Worm (Caenorhabditis elegans) whole organism, midembryonic: ENCODE measurements around the gene letm-1.
A peak's percentile ranks its signal among the peaks of the same experiment; 100 is the strongest.

ENCODE experiments used
- T22C8.4 ChIP-seq: fragments of 200-800 bp; sonication (Bioruptor generic); IDR thresholded peaks from 2 replicates; pipeline ENCODE4 v1.3.6; 2022; ENCODE audit warnings: missing genetic modification characterization, missing compliant biosample characterization
- cog-1 ChIP-seq: sonication (generic microtip); optimal IDR thresholded peaks from 2 replicates; lab custom pipeline; 2016; ENCODE audit warnings: missing genetic modification characterization, missing compliant biosample characterization
- flt-1 ChIP-seq: fragments of 200-800 bp; sonication (Bioruptor generic); IDR thresholded peaks from 2 replicates; pipeline ENCODE4 v1.3.6; 2022; ENCODE audit warnings: missing genetic modification characterization, missing compliant biosample characterization
- klf-2 ChIP-seq: fragments of 200-800 bp; sonication (Bioruptor generic); conservative IDR thresholded peaks from 2 replicates; pipeline ENCODE4 v1.3.6; 2022; ENCODE audit warnings: missing genetic modification reagents, missing genetic modification characterization, missing compliant biosample characterization
- med-1 ChIP-seq: sonication (generic microtip); optimal IDR thresholded peaks from 2 replicates; lab custom pipeline; 2017; ENCODE audit warnings: missing genetic modification characterization, mild to moderate bottlenecking, missing compliant biosample characterization, antibody characterized with exemption, missing genetic modification reagents; ENCODE audit not compliant: insufficient read depth
- ref-1 ChIP-seq: fragments of 200-800 bp; sonication (Bioruptor generic); conservative IDR thresholded peaks from 2 replicates; pipeline ENCODE4 v1.3.6; 2022; ENCODE audit warnings: missing genetic modification reagents, missing genetic modification characterization, missing compliant biosample characterization
- tab-1 ChIP-seq: fragments of 200-800 bp; sonication (Bioruptor generic); IDR thresholded peaks from 2 replicates; pipeline ENCODE4 v1.3.6; 2022; ENCODE audit warnings: missing genetic modification characterization, missing compliant biosample characterization
- ztf-23 ChIP-seq: fragments of 200-800 bp; sonication (Bioruptor generic); IDR thresholded peaks from 2 replicates; pipeline ENCODE4 v1.3.6; 2022; ENCODE audit warnings: missing genetic modification reagents, missing genetic modification characterization, missing compliant biosample characterization
- ztf-29 ChIP-seq: fragments of 200-800 bp; sonication (Bioruptor generic); IDR thresholded peaks from 2 replicates; pipeline ENCODE4 v1.3.6; 2022; ENCODE audit warnings: missing genetic modification reagents, missing genetic modification characterization, missing compliant biosample characterization

letm-1 gene

ce11 chrV:13664340-13664916 lies 3.4 kb downstream of the letm-1 start:
- TF ChIP-seq T22C8.4 (GFP tag; lab: Robert Waterston, UW): no peak
- no peak for TF ChIP-seq ztf-29 (GFP tag; lab: Robert Waterston, UW)
- no peak for TF ChIP-seq flt-1 (GFP tag; lab: Robert Waterston, UW)
- TF ChIP-seq tab-1: no peak
- no peak for TF ChIP-seq ztf-23 (GFP tag; lab: Robert Waterston, UW)
- TF ChIP-seq klf-2 (GFP tag; lab: Robert Waterston, UW): no peak
- no peak for TF ChIP-seq cog-1 (tag; lab: Kevin White, UChicago)
- no peak for TF ChIP-seq med-1 (GFP tag; lab: Kevin White, UChicago)

ce11 chrV:13665089-13665488 lies 4.0 kb downstream of the letm-1 start, which contains the start of gene rde-12:
Gene rde-12, plus strand, starts transcription at chrV:13665389.
- TF ChIP-seq ztf-29 (GFP tag; lab: Robert Waterston, UW) (no peak), tab-1 (no peak), klf-2 (GFP tag; lab: Robert Waterston, UW) (no peak), ref-1 (GFP tag; lab: Robert Waterston, UW) (no peak), flt-1 (GFP tag; lab: Robert Waterston, UW) (no peak), med-1 (GFP tag; lab: Kevin White, UChicago) (no peak), cog-1 (tag; lab: Kevin White, UChicago) (no peak), ztf-23 (GFP tag; lab: Robert Waterston, UW) (no peak), T22C8.4 (GFP tag; lab: Robert Waterston, UW) (no peak)

DNA sequence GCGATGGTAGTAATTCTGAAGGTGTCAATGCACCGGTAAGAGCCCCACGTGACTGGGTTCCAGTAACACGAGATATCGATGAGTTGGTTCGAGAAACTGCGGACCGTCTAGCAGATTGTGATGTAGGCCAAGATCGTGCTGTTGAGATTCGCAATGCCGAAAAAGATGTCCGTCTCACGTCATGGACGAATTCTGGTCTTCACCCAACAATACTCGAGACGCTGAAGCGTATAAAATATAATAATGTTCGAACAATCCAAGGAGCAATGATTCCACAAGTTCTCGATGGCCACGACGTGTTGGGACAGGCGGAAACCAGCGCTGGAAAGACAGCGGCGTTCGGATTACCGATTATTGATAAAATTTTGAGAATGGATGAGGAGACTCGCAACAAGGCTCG lies 5.4 kb downstream of the letm-1 start:
- no peak for TF ChIP-seq ztf-23 (GFP tag; lab: Robert Waterston, UW)
- TF ChIP-seq cog-1 (tag; lab: Kevin White, UChicago): no peak
- no peak for TF ChIP-seq tab-1
- no peak for TF ChIP-seq med-1 (GFP tag; lab: Kevin White, UChicago)
- no peak for TF ChIP-seq T22C8.4 (GFP tag; lab: Robert Waterston, UW)
- no peak for TF ChIP-seq flt-1 (GFP tag; lab: Robert Waterston, UW)
- TF ChIP-seq ztf-29 (GFP tag; lab: Robert Waterston, UW): no peak
- TF ChIP-seq ref-1 (GFP tag; lab: Robert Waterston, UW): no peak
- no peak for TF ChIP-seq klf-2 (GFP tag; lab: Robert Waterston, UW)

DNA sequence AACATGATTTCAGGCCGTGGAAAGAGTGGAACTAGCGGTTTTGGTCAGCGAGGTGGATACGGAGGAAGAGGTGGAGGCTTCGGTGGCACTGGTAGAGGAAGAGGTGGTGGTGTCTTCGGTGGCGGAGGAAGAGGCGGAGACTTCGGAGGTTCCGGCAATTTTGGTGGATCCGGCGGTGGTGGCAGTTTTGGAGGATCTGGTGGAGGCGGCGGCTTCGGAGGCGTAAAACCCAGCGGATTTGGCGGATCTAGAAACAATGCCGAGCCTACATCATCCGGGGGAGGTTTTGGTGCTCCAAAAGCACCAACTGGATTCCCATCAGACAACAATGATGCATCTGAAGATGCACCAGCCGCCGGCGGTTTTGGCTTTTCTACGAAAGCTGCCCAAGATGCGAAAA lies 7.3 kb downstream of the letm-1 start:
- peak; percentile 57; the same call in 1 of the 2 replicates for TF ChIP-seq flt-1 (GFP tag; lab: Robert Waterston, UW)
- no peak for TF ChIP-seq med-1 (GFP tag; lab: Kevin White, UChicago)
- TF ChIP-seq ztf-23 (GFP tag; lab: Robert Waterston, UW): no peak
- 0 out of 2 replicates have a peak, but pooled peaks have one; percentile 23 for TF ChIP-seq tab-1
- TF ChIP-seq klf-2 (GFP tag; lab: Robert Waterston, UW): no peak

DNA sequence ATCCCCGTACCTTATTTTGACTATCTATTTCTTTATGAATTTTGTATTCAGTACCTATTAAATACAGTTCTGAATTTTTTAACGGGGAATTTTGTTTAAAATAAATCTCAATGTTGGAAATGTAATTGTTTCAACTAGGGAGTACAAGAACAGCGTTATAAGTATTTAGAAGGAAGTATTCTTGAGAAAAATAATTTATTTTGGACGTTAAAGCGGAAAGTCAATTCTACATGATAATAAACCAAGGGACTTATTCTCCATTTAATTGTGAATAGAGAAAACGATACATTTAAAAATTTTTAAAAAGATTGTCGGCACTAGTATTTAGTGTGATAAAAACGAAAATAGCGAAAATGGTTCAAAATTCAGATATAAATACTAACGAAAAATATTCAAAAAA lies 8.1 kb downstream of the letm-1 start:
- TF ChIP-seq ztf-29 (GFP tag; lab: Robert Waterston, UW): no peak
- TF ChIP-seq tab-1: no peak
- TF ChIP-seq T22C8.4 (GFP tag; lab: Robert Waterston, UW): no peak
- TF ChIP-seq flt-1 (GFP tag; lab: Robert Waterston, UW): no peak
- TF ChIP-seq med-1 (GFP tag; lab: Kevin White, UChicago): no peak
- TF ChIP-seq klf-2 (GFP tag; lab: Robert Waterston, UW): no peak
- TF ChIP-seq ref-1 (GFP tag; lab: Robert Waterston, UW): no peak
- TF ChIP-seq cog-1 (tag; lab: Kevin White, UChicago): no peak
- no peak for TF ChIP-seq ztf-23 (GFP tag; lab: Robert Waterston, UW)

DNA sequence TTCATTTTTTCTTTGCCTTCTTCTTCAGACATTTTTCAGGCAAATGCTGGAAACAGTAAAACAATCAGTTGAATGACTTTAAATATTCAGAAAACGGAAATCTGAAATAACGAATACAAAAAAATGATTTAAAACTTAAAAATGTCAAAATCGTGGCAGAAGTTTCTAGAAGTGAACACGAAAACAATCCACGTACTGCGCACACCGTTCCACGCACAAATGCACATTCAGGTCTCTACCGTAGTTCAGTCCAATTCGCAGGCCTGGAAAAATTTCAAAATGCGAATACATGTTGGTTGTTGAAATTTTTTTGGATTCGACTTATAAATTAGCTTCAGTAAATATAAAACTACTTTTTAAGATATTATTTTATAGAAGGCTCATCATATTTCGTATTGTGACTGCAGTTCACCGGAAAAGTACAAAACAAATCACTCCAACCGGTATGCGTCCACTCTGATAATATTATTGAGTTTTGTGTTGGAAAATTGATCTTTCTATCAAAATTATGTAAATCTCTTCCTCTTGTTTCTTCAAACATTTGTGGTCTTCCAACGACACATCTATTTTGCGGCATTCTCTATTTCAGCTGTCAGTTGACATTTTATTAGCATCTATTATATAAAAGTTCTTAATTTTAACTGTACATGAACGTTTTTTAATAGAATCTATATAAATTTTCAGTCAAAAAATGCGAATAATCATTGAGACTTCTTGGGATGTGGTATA lies 11.0 kb downstream of the letm-1 start, which contains the start of the genes mip-2 and F58G11.4:
mip-2 (minus strand) TSS at position 48 of the 729 bp plus-strand sequence.
F58G11.4 (plus strand) TSS at position 679 of the 729 bp plus-strand sequence.
- TF ChIP-seq ztf-23 (GFP tag; lab: Robert Waterston, UW) (no peak), ztf-29 (GFP tag; lab: Robert Waterston, UW) (no peak), cog-1 (tag; lab: Kevin White, UChicago) (no peak), med-1 (GFP tag; lab: Kevin White, UChicago) (no peak), T22C8.4 (GFP tag; lab: Robert Waterston, UW) (no peak), klf-2 (GFP tag; lab: Robert Waterston, UW) (no peak)

DNA sequence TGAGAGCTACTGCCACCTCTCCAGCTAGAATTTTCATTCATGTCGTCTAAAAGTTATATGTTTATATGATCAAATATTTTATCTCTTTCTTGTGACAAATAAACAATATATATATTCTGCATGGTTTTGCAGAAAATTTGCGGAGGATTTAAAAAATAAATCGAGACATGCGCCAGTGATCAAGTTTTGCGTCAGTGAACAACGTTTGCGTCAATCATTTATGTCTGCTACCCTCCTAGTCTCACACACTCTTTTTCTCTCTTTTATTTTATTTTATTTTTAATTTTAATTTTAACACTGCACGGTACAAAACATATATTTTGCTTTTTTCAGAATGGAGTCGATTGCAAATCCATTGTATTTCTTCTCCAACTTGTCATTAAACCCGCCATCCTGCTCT lies 17.5 kb downstream of the letm-1 start, which contains the start of the genes tag-65 and ccz-1:
tag-65 (minus strand) TSS at position 46 of the 400 bp plus-strand sequence.
ccz-1 (plus strand) TSS at position 334 of the 400 bp plus-strand sequence.
- no peak for TF ChIP-seq ztf-23 (GFP tag; lab: Robert Waterston, UW)
- peak; percentile 77 for TF ChIP-seq cog-1 (tag; lab: Kevin White, UChicago)

- TF ChIP-seq T22C8.4 (GFP tag; lab: Robert Waterston, UW) (no peak), ref-1 (GFP tag; lab: Robert Waterston, UW) (no peak)
Measured at ce11 chrV:13679859-13680258, 18.8 kb downstream of the letm-1 start.

ce11 chrV:13681445-13681844 lies 20.4 kb downstream of the letm-1 start:
- no peak for TF ChIP-seq ztf-29 (GFP tag; lab: Robert Waterston, UW)
- TF ChIP-seq cog-1 (tag; lab: Kevin White, UChicago): no peak
- no peak for TF ChIP-seq med-1 (GFP tag; lab: Kevin White, UChicago)
- TF ChIP-seq tab-1: no peak
